Worm (Caenorhabditis elegans) whole organism, young adult: ENCODE measurements around the gene fbxa-3.

Experiments used
- C06A6.2 ChIP-seq: fragments of 200-800 bp; sonication (Bioruptor generic); conservative IDR thresholded peaks from 2 replicates; pipeline ENCODE4 v1.3.6; 2022; ENCODE audit warnings: missing genetic modification characterization, missing compliant biosample characterization
- F22D6.2 ChIP-seq: sonication (generic microtip); optimal IDR thresholded peaks from 2 replicates; lab custom pipeline; 2016; ENCODE audit warnings: mild to moderate bottlenecking, missing genetic modification characterization, missing compliant biosample characterization
- F39B2.1 ChIP-seq: fragments of 200-800 bp; sonication (Bioruptor generic); IDR thresholded peaks from 2 replicates; pipeline ENCODE4 v1.3.6; 2022; ENCODE audit warnings: missing genetic modification reagents, missing genetic modification characterization, missing compliant biosample characterization
- F49E8.2 ChIP-seq: sonication (generic microtip); optimal IDR thresholded peaks from 3 replicates; lab custom pipeline; 2017; ENCODE audit warnings: missing genetic modification characterization, mild to moderate bottlenecking, missing compliant biosample characterization, antibody characterized with exemption, moderate library complexity; ENCODE audit not compliant: insufficient read depth
- K11D2.4 ChIP-seq: fragments of 200-800 bp; sonication (Bioruptor generic); IDR thresholded peaks from 2 replicates; pipeline ENCODE4 v1.3.6; 2022; ENCODE audit warnings: missing genetic modification reagents, missing genetic modification characterization, missing compliant biosample characterization
- T07F8.4 ChIP-seq: sonication (generic microtip); optimal IDR thresholded peaks from 2 replicates; lab custom pipeline; 2016; ENCODE audit warnings: mild to moderate bottlenecking, missing genetic modification characterization, moderate library complexity, missing compliant biosample characterization
- Y53G8AR.9 ChIP-seq: fragments of 200-800 bp; sonication (Bioruptor generic); conservative IDR thresholded peaks from 2 replicates; pipeline ENCODE4 v1.3.6; 2022; ENCODE audit warnings: missing genetic modification reagents, missing genetic modification characterization, missing compliant biosample characterization
- Y56A3A.18 ChIP-seq: fragments of 200-800 bp; sonication (Bioruptor generic); IDR thresholded peaks from 2 replicates; pipeline ENCODE4 v1.3.6; 2022; ENCODE audit warnings: missing genetic modification reagents, missing genetic modification characterization, missing compliant biosample characterization
- Y67H2A.10 ChIP-seq: fragments of 200-800 bp; sonication (Bioruptor generic); conservative IDR thresholded peaks from 2 replicates; pipeline ENCODE4 v1.3.6; 2022; ENCODE audit warnings: missing genetic modification reagents, missing genetic modification characterization, missing compliant biosample characterization
- Y79H2A.3 ChIP-seq: fragments of 200-800 bp; sonication (Bioruptor generic); conservative IDR thresholded peaks from 2 replicates; pipeline ENCODE4 v1.3.6; 2022; ENCODE audit warnings: missing genetic modification reagents, missing genetic modification characterization, missing compliant biosample characterization
- attf-3 ChIP-seq: fragments of 200-800 bp; sonication (Bioruptor generic); conservative IDR thresholded peaks from 2 replicates; pipeline ENCODE4 v1.3.6; 2022; ENCODE audit warnings: missing genetic modification reagents, missing genetic modification characterization, missing compliant biosample characterization
- attf-6 ChIP-seq: fragments of 200-800 bp; sonication (Bioruptor generic); IDR thresholded peaks from 2 replicates; pipeline ENCODE4 v1.3.6; 2022; ENCODE audit warnings: missing genetic modification reagents, missing genetic modification characterization, missing compliant biosample characterization
- bed-2 ChIP-seq: fragments of 200-800 bp; sonication (Bioruptor generic); IDR thresholded peaks from 2 replicates; pipeline ENCODE4 v1.3.6; 2022; ENCODE audit warnings: missing genetic modification reagents, missing genetic modification characterization, missing compliant biosample characterization
- cebp-1 ChIP-seq, 2 experiments: fragments of 200-800 bp in 1 of 2; sonication (Bioruptor generic) in 1 of 2; sonication (generic microtip) in 1 of 2; IDR thresholded peaks in 1 of 2; optimal IDR thresholded peaks in 1 of 2; 2 replicates each; pipeline versions ENCODE4 v1.3.6 to Lab custom; 2017 to 2022; ENCODE audit warnings: missing compliant biosample characterization in 2 of 2, missing genetic modification characterization in 2 of 2, mild to moderate bottlenecking in 1 of 2, missing genetic modification reagents in 1 of 2, moderate library complexity in 1 of 2
- ceh-27 ChIP-seq: fragments of 200-800 bp; sonication (Bioruptor generic); optimal IDR thresholded peaks from 2 replicates; lab custom pipeline; 2018; ENCODE audit warnings: mild to moderate bottlenecking, missing genetic modification characterization, moderate library complexity, missing compliant biosample characterization
- ceh-79 ChIP-seq: sonication (generic microtip); optimal IDR thresholded peaks from 2 replicates; lab custom pipeline; 2017; ENCODE audit warnings: mild to moderate bottlenecking, missing genetic modification characterization, missing compliant biosample characterization
- dpff-1 ChIP-seq: sonication (generic microtip); optimal IDR thresholded peaks from 2 replicates; lab custom pipeline; 2017; ENCODE audit warnings: mild to moderate bottlenecking, missing genetic modification characterization, missing compliant biosample characterization
- egl-18 ChIP-seq: fragments of 200-800 bp; sonication (Bioruptor generic); IDR thresholded peaks from 2 replicates; pipeline ENCODE4 v1.3.6; 2022; ENCODE audit warnings: missing genetic modification reagents, missing genetic modification characterization, missing compliant biosample characterization
- ekl-4 ChIP-seq: fragments of 200-800 bp; sonication (Bioruptor generic); IDR thresholded peaks from 2 replicates; pipeline ENCODE4 v1.3.6; 2022; ENCODE audit warnings: missing genetic modification reagents, missing genetic modification characterization, missing compliant biosample characterization
- hlh-12 ChIP-seq: sonication (generic microtip); optimal IDR thresholded peaks from 2 replicates; lab custom pipeline; 2016; ENCODE audit warnings: missing genetic modification characterization, missing compliant biosample characterization
- hlh-26 ChIP-seq: fragments of 200-800 bp; sonication (Bioruptor generic); conservative IDR thresholded peaks from 2 replicates; pipeline ENCODE4 v1.3.6; 2022; ENCODE audit warnings: missing genetic modification reagents, missing genetic modification characterization, missing compliant biosample characterization
- let-526 ChIP-seq: fragments of 200-800 bp; sonication (Bioruptor generic); IDR thresholded peaks from 2 replicates; pipeline ENCODE4 v1.3.6; 2022; ENCODE audit warnings: missing genetic modification reagents, missing genetic modification characterization, missing compliant biosample characterization
- lin-40 ChIP-seq: sonication (generic microtip); optimal IDR thresholded peaks from 2 replicates; lab custom pipeline; 2016; ENCODE audit warnings: missing genetic modification characterization, mild to moderate bottlenecking, missing compliant biosample characterization, missing genotype, missing genetic modification reagents
- lsy-27 ChIP-seq: sonication (generic microtip); optimal IDR thresholded peaks from 2 replicates; lab custom pipeline; 2017; ENCODE audit warnings: missing genetic modification characterization, mild to moderate bottlenecking, missing compliant biosample characterization, antibody characterized with exemption, missing genotype, borderline replicate concordance; ENCODE audit not compliant: insufficient read depth
- mcd-1 ChIP-seq: fragments of 200-800 bp; sonication (Bioruptor generic); IDR thresholded peaks from 2 replicates; pipeline ENCODE4 v1.3.6; 2022; ENCODE audit warnings: missing genetic modification reagents, missing genetic modification characterization, missing compliant biosample characterization
- nhr-120 ChIP-seq: fragments of 200-800 bp; sonication (Bioruptor generic); IDR thresholded peaks from 2 replicates; pipeline ENCODE4 v1.3.6; 2022; ENCODE audit warnings: missing genetic modification characterization, missing compliant biosample characterization
- rcor-1 ChIP-seq: fragments of 200-800 bp; sonication (Bioruptor generic); IDR thresholded peaks from 2 replicates; pipeline ENCODE4 v1.3.6; 2022; ENCODE audit warnings: missing genetic modification reagents, missing genetic modification characterization, missing compliant biosample characterization
- rec-8 ChIP-seq, 2 experiments: sonication (generic microtip); optimal IDR thresholded peaks; 2 replicates each; lab custom pipeline; 2016; ENCODE audit warnings: mild to moderate bottlenecking in 2 of 2, missing genetic modification characterization in 2 of 2, missing genetic modification reagents in 2 of 2, missing genotype in 2 of 2, missing biosample characterization in 1 of 2, missing compliant biosample characterization in 1 of 2, moderate library complexity in 1 of 2
- sptf-2 ChIP-seq: fragments of 200-800 bp; sonication (Bioruptor generic); optimal IDR thresholded peaks from 2 replicates; lab custom pipeline; 2018; ENCODE audit warnings: mild to moderate bottlenecking, missing genetic modification characterization, missing compliant biosample characterization
- unc-62 ChIP-seq: fragments of 150-350 bp; optimal IDR thresholded peaks from 2 replicates; lab custom pipeline; 2014; ENCODE audit warnings: missing biosample characterization, missing genetic modification reagents, missing genetic modification characterization
- zfh-2 ChIP-seq: fragments of 200-800 bp; sonication (Bioruptor generic); conservative IDR thresholded peaks from 2 replicates; pipeline ENCODE4 v1.3.6; 2022; ENCODE audit warnings: missing genetic modification reagents, missing genetic modification characterization, missing compliant biosample characterization
- zim-3 ChIP-seq: sonication (generic microtip); optimal IDR thresholded peaks from 2 replicates; lab custom pipeline; 2017; ENCODE audit warnings: mild to moderate bottlenecking, missing genetic modification characterization, moderate library complexity, missing compliant biosample characterization
- ztf-22 ChIP-seq: fragments of 200-800 bp; sonication (Bioruptor generic); optimal IDR thresholded peaks from 2 replicates; lab custom pipeline; 2018; ENCODE audit warnings: mild to moderate bottlenecking, missing genetic modification characterization, moderate library complexity, missing compliant biosample characterization
- ztf-28 ChIP-seq: fragments of 200-800 bp; sonication (Bioruptor generic); IDR thresholded peaks from 2 replicates; pipeline ENCODE4 v1.3.6; 2022; ENCODE audit warnings: missing genetic modification reagents, missing genetic modification characterization, missing compliant biosample characterization

The fbxa-3 gene

ce11 chrII:1819944-1820570 is 617 bp downstream of the fbxa-3 start, which contains the start of gene fbxc-19 (continued):
- no peak for TF ChIP-seq F22D6.2 (tag; lab: Kevin White, UChicago)
- no peak for TF ChIP-seq attf-3 (GFP tag; lab: Robert Waterston, UW)
- no peak for TF ChIP-seq ztf-22 (GFP tag; lab: Kevin White, UChicago)
- no peak for TF ChIP-seq C06A6.2 (GFP tag; lab: Robert Waterston, UW)
- peak; percentile 99 for TF ChIP-seq cebp-1 (GFP tag; IDR thresholded peaks at IDR 0.05; lab: Robert Waterston, UW)
- TF ChIP-seq cebp-1 (tag; optimal IDR thresholded peaks at IDR 0.05; lab: Kevin White, UChicago) = peak; percentile 100
- no peak for TF ChIP-seq rcor-1 (GFP tag; lab: Robert Waterston, UW)
- no peak for TF ChIP-seq lsy-27
- TF ChIP-seq F39B2.1 = no peak
- no peak for TF ChIP-seq Y79H2A.3 (GFP tag; lab: Robert Waterston, UW)
- no peak for TF ChIP-seq T07F8.4 (tag; lab: Kevin White, UChicago)
- TF ChIP-seq zfh-2 (GFP tag; lab: Robert Waterston, UW) = no peak
- TF ChIP-seq ceh-79 (tag; lab: Kevin White, UChicago) = no peak

- TF ChIP-seq let-526 (GFP tag; lab: Robert Waterston, UW) (no peak), rec-8 (tag; optimal IDR thresholded peaks at IDR 0.05; lab: Kevin White, UChicago) (no peak), Y67H2A.10 (GFP tag; lab: Robert Waterston, UW) (no peak), sptf-2 (GFP tag; lab: Kevin White, UChicago) (no peak), zfh-2 (GFP tag; lab: Robert Waterston, UW) (no peak), nhr-120 (GFP tag; lab: Robert Waterston, UW) (no peak), mcd-1 (GFP tag; lab: Robert Waterston, UW) (no peak), hlh-26 (GFP tag; lab: Robert Waterston, UW) (no peak), ceh-27 (GFP tag; lab: Kevin White, UChicago) (no peak), unc-62 (no peak), bed-2 (GFP tag; lab: Robert Waterston, UW) (no peak), hlh-12 (tag; lab: Kevin White, UChicago) (no peak), F49E8.2 (tag; lab: Kevin White, UChicago) (no peak), attf-6 (GFP tag; lab: Robert Waterston, UW) (no peak), K11D2.4 (GFP tag; lab: Robert Waterston, UW) (no peak), zim-3 (tag; lab: Kevin White, UChicago) (no peak), dpff-1 (tag; lab: Kevin White, UChicago) (no peak), ekl-4 (no peak), ztf-28 (GFP tag; lab: Robert Waterston, UW) (no peak)
Measured at ce11 chrII:1818300-1818699, 2.4 kb downstream of the fbxa-3 start, which contains the start of gene fbxb-10. Gene fbxb-10 (minus strand): TSS chrII:1818400.

ce11 chrII:1816053-1816452 is 4.6 kb downstream of the fbxa-3 start:
- TF ChIP-seq Y53G8AR.9 (GFP tag; lab: Robert Waterston, UW) = no peak
- no peak for TF ChIP-seq lin-40 (tag; lab: Kevin White, UChicago)
- TF ChIP-seq cebp-1 (GFP tag; IDR thresholded peaks at IDR 0.05; lab: Robert Waterston, UW) = no peak
- no peak for TF ChIP-seq cebp-1 (tag; optimal IDR thresholded peaks at IDR 0.05; lab: Kevin White, UChicago)
- no peak for TF ChIP-seq F22D6.2 (tag; lab: Kevin White, UChicago)
- no peak for TF ChIP-seq Y56A3A.18 (GFP tag; lab: Robert Waterston, UW)
- no peak for TF ChIP-seq egl-18 (GFP tag; lab: Robert Waterston, UW)
